Worm (Caenorhabditis elegans) whole organism, early embryonic: ENCODE data around the gene mans-2.

Source experiments
- B0310.2 ChIP-seq: sonication (generic microtip); optimal IDR thresholded peaks from 2 replicates; lab custom pipeline; 2016; ENCODE audit warnings: mild to moderate bottlenecking, missing genetic modification characterization, missing compliant biosample characterization
- F13C5.2 ChIP-seq: sonication (generic microtip); optimal IDR thresholded peaks from 2 replicates; lab custom pipeline; 2017; ENCODE audit warnings: mild to moderate bottlenecking, missing genetic modification characterization, inconsistent platforms, missing compliant biosample characterization
- aly-1 ChIP-seq: sonication (generic microtip); optimal IDR thresholded peaks from 2 replicates; lab custom pipeline; 2016; ENCODE audit warnings: missing genetic modification characterization, missing compliant biosample characterization
- ama-1 ChIP-seq: fragments of 150-350 bp; optimal IDR thresholded peaks from 2 replicates; lab custom pipeline; 2014
- ceh-36 ChIP-seq: sonication (generic microtip); optimal IDR thresholded peaks from 2 replicates; lab custom pipeline; 2016; ENCODE audit warnings: missing genetic modification characterization, inconsistent platforms, missing compliant biosample characterization
- ets-7 ChIP-seq: sonication (generic microtip); optimal IDR thresholded peaks from 2 replicates; lab custom pipeline; 2016; ENCODE audit warnings: missing genotype, missing genetic modification characterization, missing compliant biosample characterization
- flt-1 ChIP-seq: fragments of 200-800 bp; sonication (Bioruptor generic); IDR thresholded peaks from 2 replicates; pipeline ENCODE4 v1.3.6; 2022; ENCODE audit warnings: missing genetic modification characterization, missing compliant biosample characterization
- hmbx-1 ChIP-seq: sonication (generic microtip); optimal IDR thresholded peaks from 2 replicates; lab custom pipeline; 2016; ENCODE audit warnings: mild to moderate bottlenecking, missing genetic modification characterization, missing compliant biosample characterization
- hnd-1 ChIP-seq: sonication (generic microtip); optimal IDR thresholded peaks from 2 replicates; lab custom pipeline; 2016; ENCODE audit warnings: missing genetic modification characterization, missing compliant biosample characterization
- sea-1 ChIP-seq: fragments of 200-800 bp; sonication (Bioruptor generic); conservative IDR thresholded peaks from 2 replicates; pipeline ENCODE4 v1.3.6; 2022; ENCODE audit warnings: missing genetic modification characterization, missing compliant biosample characterization
- tbx-11 ChIP-seq: fragments of 200-800 bp; sonication (Bioruptor generic); IDR thresholded peaks from 2 replicates; pipeline ENCODE4 v1.3.6; 2022; ENCODE audit warnings: missing genetic modification characterization, missing compliant biosample characterization
- tbx-37 ChIP-seq: fragments of 200-800 bp; sonication (Bioruptor generic); conservative IDR thresholded peaks from 2 replicates; pipeline ENCODE4 v1.3.6; 2022; ENCODE audit warnings: missing genetic modification reagents, missing genetic modification characterization, missing compliant biosample characterization
- tra-4 ChIP-seq: sonication (generic microtip); optimal IDR thresholded peaks from 2 replicates; lab custom pipeline; 2017; ENCODE audit warnings: missing genetic modification characterization, missing compliant biosample characterization

- TF ChIP-seq ama-1 (lab: Kevin White, UChicago), result no peak
- TF ChIP-seq ceh-36 (tag; lab: Kevin White, UChicago), result no peak
- TF ChIP-seq B0310.2 (tag; lab: Kevin White, UChicago), result no peak
- no peak for TF ChIP-seq ets-7 (tag; lab: Kevin White, UChicago)
- no peak for TF ChIP-seq aly-1 (tag; lab: Kevin White, UChicago)
- TF ChIP-seq F13C5.2, result no peak
- no peak for TF ChIP-seq tbx-37
- no peak for TF ChIP-seq flt-1 (GFP tag; lab: Robert Waterston, UW)
- TF ChIP-seq hnd-1 (tag; lab: Kevin White, UChicago), result no peak
- TF ChIP-seq tbx-11 (GFP tag; lab: Robert Waterston, UW), result no peak
- TF ChIP-seq hmbx-1 (tag; lab: Kevin White, UChicago), result no peak
- TF ChIP-seq tra-4 (tag; lab: Kevin White, UChicago), result no peak
- TF ChIP-seq sea-1 (GFP tag; lab: Robert Waterston, UW), result no peak
Observed at ce11 chrV:12028151-12028550, 42.9 kb upstream of the mans-2 start.
